Fruit fly (Drosophila melanogaster) Kc167 (cell line): Measurements from ENCODE around the gene CG5274.

ENCODE experiments used
- Myc ChIP-seq: fragments of >200 bp; optimal IDR thresholded peaks from 2 replicates; lab custom pipeline; 2017; ENCODE audit warnings: missing external identifiers
- insv ChIP-seq: fragments of >200 bp; optimal IDR thresholded peaks from 3 replicates; lab custom pipeline; 2018; ENCODE audit warnings: missing external identifiers
- psq ChIP-seq: fragments of >200 bp; optimal IDR thresholded peaks from 2 replicates; lab custom pipeline; 2017; ENCODE audit warnings: missing external identifiers

DNA sequence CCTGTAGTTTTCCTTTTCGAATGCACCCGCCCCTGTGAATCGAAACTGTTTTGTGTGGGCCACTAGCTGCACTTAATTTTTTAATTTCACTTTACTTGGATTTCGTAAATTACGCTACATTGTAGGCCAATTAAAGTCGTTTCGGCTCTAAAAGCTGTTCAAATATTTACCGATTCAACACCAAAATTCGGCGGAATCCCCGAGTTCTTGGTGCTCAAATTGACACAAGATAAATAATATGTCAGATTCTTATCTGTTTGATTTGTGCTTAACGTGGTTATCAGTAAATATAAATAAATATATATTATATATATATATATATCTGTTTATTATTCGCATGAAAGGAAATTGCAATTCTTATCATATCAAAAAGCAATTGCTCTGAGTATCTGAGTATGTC lies 20.5 kb upstream of the CG5274 start:
- TF ChIP-seq psq (lab: Kevin White, UChicago) (no peak), insv (lab: Kevin White, UChicago) (no peak), Myc (no peak)
